Worm (Caenorhabditis elegans) whole organism, young adult: ENCODE data around the gene K09D9.3.

Experiments
- B0019.2 ChIP-seq: fragments of 200-800 bp; sonication (Bioruptor generic); conservative IDR thresholded peaks from 2 replicates; pipeline ENCODE4 v1.3.6; 2022; ENCODE audit warnings: missing genetic modification reagents, missing genetic modification characterization, missing compliant biosample characterization
- C06A6.2 ChIP-seq: fragments of 200-800 bp; sonication (Bioruptor generic); conservative IDR thresholded peaks from 2 replicates; pipeline ENCODE4 v1.3.6; 2022; ENCODE audit warnings: missing genetic modification characterization, missing compliant biosample characterization
- D2030.7 ChIP-seq: fragments of 200-800 bp; sonication (Bioruptor generic); IDR thresholded peaks from 2 replicates; pipeline ENCODE4 v1.3.6; 2022; ENCODE audit warnings: missing genetic modification reagents, missing genetic modification characterization, missing compliant biosample characterization
- F33H1.4 ChIP-seq: fragments of 200-800 bp; sonication (Bioruptor generic); IDR thresholded peaks from 2 replicates; pipeline ENCODE4 v1.3.6; 2022; ENCODE audit warnings: missing genetic modification reagents, missing genetic modification characterization, missing compliant biosample characterization
- F37B4.10 ChIP-seq: fragments of 200-800 bp; sonication (Bioruptor generic); IDR thresholded peaks from 2 replicates; pipeline ENCODE4 v1.3.6; 2022; ENCODE audit warnings: missing genetic modification characterization, missing compliant biosample characterization
- K11D2.4 ChIP-seq: fragments of 200-800 bp; sonication (Bioruptor generic); IDR thresholded peaks from 2 replicates; pipeline ENCODE4 v1.3.6; 2022; ENCODE audit warnings: missing genetic modification reagents, missing genetic modification characterization, missing compliant biosample characterization
- Y53G8AR.9 ChIP-seq: fragments of 200-800 bp; sonication (Bioruptor generic); conservative IDR thresholded peaks from 2 replicates; pipeline ENCODE4 v1.3.6; 2022; ENCODE audit warnings: missing genetic modification reagents, missing genetic modification characterization, missing compliant biosample characterization
- Y67H2A.10 ChIP-seq: fragments of 200-800 bp; sonication (Bioruptor generic); conservative IDR thresholded peaks from 2 replicates; pipeline ENCODE4 v1.3.6; 2022; ENCODE audit warnings: missing genetic modification reagents, missing genetic modification characterization, missing compliant biosample characterization
- attf-5 ChIP-seq: fragments of 200-800 bp; sonication (Bioruptor generic); optimal IDR thresholded peaks from 2 replicates; lab custom pipeline; 2018; ENCODE audit warnings: mild to moderate bottlenecking, missing genetic modification characterization, missing compliant biosample characterization
- bed-1 ChIP-seq: fragments of 200-800 bp; sonication (Bioruptor generic); IDR thresholded peaks from 2 replicates; pipeline ENCODE4 v1.3.6; 2022; ENCODE audit warnings: missing genetic modification reagents, missing genetic modification characterization, missing compliant biosample characterization
- bed-2 ChIP-seq: fragments of 200-800 bp; sonication (Bioruptor generic); IDR thresholded peaks from 2 replicates; pipeline ENCODE4 v1.3.6; 2022; ENCODE audit warnings: missing genetic modification reagents, missing genetic modification characterization, missing compliant biosample characterization
- ceh-100 ChIP-seq: fragments of 200-800 bp; sonication (Bioruptor generic); IDR thresholded peaks from 2 replicates; pipeline ENCODE4 v1.3.6; 2022; ENCODE audit warnings: missing genetic modification reagents, missing genetic modification characterization, missing compliant biosample characterization
- ceh-79 ChIP-seq: sonication (generic microtip); optimal IDR thresholded peaks from 2 replicates; lab custom pipeline; 2017; ENCODE audit warnings: mild to moderate bottlenecking, missing genetic modification characterization, missing compliant biosample characterization
- ceh-91 ChIP-seq: fragments of 200-800 bp; sonication (Bioruptor generic); IDR thresholded peaks from 2 replicates; pipeline ENCODE4 v1.3.6; 2022; ENCODE audit warnings: missing genetic modification reagents, missing genetic modification characterization, missing compliant biosample characterization
- chd-7 ChIP-seq: sonication (generic microtip); optimal IDR thresholded peaks from 2 replicates; lab custom pipeline; 2016; ENCODE audit warnings: mild to moderate bottlenecking, missing genetic modification characterization, moderate library complexity, missing compliant biosample characterization
- dpl-1 ChIP-seq: fragments of 150-350 bp; optimal IDR thresholded peaks from 2 replicates; lab custom pipeline; 2014; ENCODE audit warnings: missing biosample characterization, missing genetic modification reagents, missing genetic modification characterization
- egl-18 ChIP-seq: fragments of 200-800 bp; sonication (Bioruptor generic); IDR thresholded peaks from 2 replicates; pipeline ENCODE4 v1.3.6; 2022; ENCODE audit warnings: missing genetic modification reagents, missing genetic modification characterization, missing compliant biosample characterization
- ekl-4 ChIP-seq: fragments of 200-800 bp; sonication (Bioruptor generic); IDR thresholded peaks from 2 replicates; pipeline ENCODE4 v1.3.6; 2022; ENCODE audit warnings: missing genetic modification reagents, missing genetic modification characterization, missing compliant biosample characterization
- hmg-1.2 ChIP-seq: fragments of 200-800 bp; sonication (Bioruptor generic); IDR thresholded peaks from 2 replicates; pipeline ENCODE4 v1.3.6; 2022; ENCODE audit warnings: missing genetic modification reagents, missing genetic modification characterization, missing compliant biosample characterization
- hmg-20 ChIP-seq: fragments of 200-800 bp; sonication (Bioruptor generic); IDR thresholded peaks from 2 replicates; pipeline ENCODE4 v1.3.6; 2022; ENCODE audit warnings: missing genetic modification reagents, missing genetic modification characterization, missing compliant biosample characterization
- hsf-1 ChIP-seq: fragments of 200-800 bp; sonication (Bioruptor generic); IDR thresholded peaks from 2 replicates; pipeline ENCODE4 v1.3.6; 2022; ENCODE audit warnings: missing genetic modification reagents, missing genetic modification characterization, missing compliant biosample characterization
- lin-54 ChIP-seq: fragments of 200-800 bp; sonication (Bioruptor generic); optimal IDR thresholded peaks from 2 replicates; lab custom pipeline; 2018; ENCODE audit warnings: mild to moderate bottlenecking, missing genetic modification characterization, missing compliant biosample characterization
- lir-1 ChIP-seq: fragments of 200-800 bp; sonication (Bioruptor generic); conservative IDR thresholded peaks from 2 replicates; pipeline ENCODE4 v1.3.6; 2022; ENCODE audit warnings: missing genetic modification reagents, missing genetic modification characterization, missing compliant biosample characterization
- lsl-1 ChIP-seq: fragments of 200-800 bp; sonication (Bioruptor generic); optimal IDR thresholded peaks from 2 replicates; lab custom pipeline; 2018; ENCODE audit warnings: mild to moderate bottlenecking, missing genetic modification characterization, moderate library complexity, missing compliant biosample characterization
- madf-6 ChIP-seq: fragments of 200-800 bp; sonication (Bioruptor generic); IDR thresholded peaks from 2 replicates; pipeline ENCODE4 v1.3.6; 2022; ENCODE audit warnings: missing genetic modification reagents, missing genetic modification characterization, missing compliant biosample characterization
- madf-8 ChIP-seq: fragments of 200-800 bp; sonication (Bioruptor generic); conservative IDR thresholded peaks from 2 replicates; pipeline ENCODE4 v1.3.6; 2022; ENCODE audit warnings: missing genetic modification reagents, missing genetic modification characterization, missing compliant biosample characterization
- mcd-1 ChIP-seq: fragments of 200-800 bp; sonication (Bioruptor generic); IDR thresholded peaks from 2 replicates; pipeline ENCODE4 v1.3.6; 2022; ENCODE audit warnings: missing genetic modification reagents, missing genetic modification characterization, missing compliant biosample characterization
- nfyb-1 ChIP-seq: fragments of 200-800 bp; sonication (Bioruptor generic); IDR thresholded peaks from 2 replicates; pipeline ENCODE4 v1.3.6; 2022; ENCODE audit warnings: missing genetic modification reagents, missing genetic modification characterization, missing compliant biosample characterization
- rcor-1 ChIP-seq: fragments of 200-800 bp; sonication (Bioruptor generic); IDR thresholded peaks from 2 replicates; pipeline ENCODE4 v1.3.6; 2022; ENCODE audit warnings: missing genetic modification reagents, missing genetic modification characterization, missing compliant biosample characterization
- rec-8 ChIP-seq, 2 experiments: sonication (generic microtip); optimal IDR thresholded peaks; 2 replicates each; lab custom pipeline; 2016; ENCODE audit warnings: mild to moderate bottlenecking in 2 of 2, missing genetic modification characterization in 2 of 2, missing genetic modification reagents in 2 of 2, missing genotype in 2 of 2, missing biosample characterization in 1 of 2, missing compliant biosample characterization in 1 of 2, moderate library complexity in 1 of 2
- tbp1 ChIP-seq: fragments of 200-800 bp; sonication (Bioruptor generic); optimal IDR thresholded peaks from 2 replicates; lab custom pipeline; 2018; ENCODE audit warnings: mild to moderate bottlenecking, missing genetic modification characterization, missing compliant biosample characterization
- ztf-18 ChIP-seq: sonication (generic microtip); optimal IDR thresholded peaks from 2 replicates; lab custom pipeline; 2016; ENCODE audit warnings: missing genotype, mild to moderate bottlenecking, missing genetic modification characterization, missing compliant biosample characterization
- ztf-22 ChIP-seq: fragments of 200-800 bp; sonication (Bioruptor generic); optimal IDR thresholded peaks from 2 replicates; lab custom pipeline; 2018; ENCODE audit warnings: mild to moderate bottlenecking, missing genetic modification characterization, moderate library complexity, missing compliant biosample characterization
- ztf-3 ChIP-seq: fragments of 200-800 bp; sonication (Bioruptor generic); optimal IDR thresholded peaks from 2 replicates; lab custom pipeline; 2018; ENCODE audit warnings: mild to moderate bottlenecking, missing genetic modification characterization, missing compliant biosample characterization

Gene K09D9.3

DNA sequence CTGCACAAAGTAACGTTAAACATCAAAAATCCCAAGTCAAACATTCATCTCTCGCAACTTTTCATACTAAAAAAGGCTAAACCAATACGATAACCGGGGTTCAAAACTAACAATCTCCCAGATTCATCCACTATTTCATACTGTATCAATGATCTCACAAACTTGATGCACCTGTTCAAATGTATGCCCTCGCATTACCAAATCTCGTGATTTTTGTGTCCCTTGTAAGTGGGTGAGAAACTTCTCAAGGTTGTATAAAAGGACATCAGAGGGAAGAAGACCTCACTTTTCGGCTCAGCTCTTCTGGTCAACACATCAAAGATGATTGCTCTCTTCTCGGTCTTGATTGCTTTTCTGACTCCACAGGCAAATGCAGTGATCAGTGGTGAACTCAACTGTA lies 24.3 kb downstream of the K09D9.3 start, which contains the start of gene phat-3:
phat-3 (plus strand) TSS at position 301 of the 400 bp plus-strand sequence.
- no peak for TF ChIP-seq mcd-1 (GFP tag; lab: Robert Waterston, UW)
- 0 out of 2 replicates have a peak, but pooled peaks have one; percentile 52 for TF ChIP-seq F37B4.10 (GFP tag; lab: Robert Waterston, UW)

DNA sequence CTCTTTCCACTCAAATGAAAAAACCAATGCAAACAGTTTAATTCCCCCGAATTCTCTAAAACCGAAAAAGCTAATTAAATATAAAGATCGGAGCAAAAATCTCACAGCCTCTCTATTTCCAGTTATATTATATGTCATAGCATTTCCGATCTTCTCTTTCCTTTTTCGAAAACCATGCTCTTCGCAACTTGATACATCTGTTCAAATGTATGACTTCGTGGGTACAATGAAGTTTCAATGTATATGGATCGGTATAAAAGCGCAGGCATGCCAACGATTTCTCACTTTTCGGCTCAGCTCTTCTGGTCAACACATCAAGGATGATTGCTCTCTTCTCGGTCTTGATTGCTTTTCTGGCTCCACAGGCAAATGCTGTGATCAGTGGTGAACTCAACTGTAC lies 26.8 kb downstream of the K09D9.3 start, which contains the start of gene phat-7:
phat-7 (plus strand) TSS at position 301 of the 400 bp plus-strand sequence.
- TF ChIP-seq attf-5 (GFP tag; lab: Kevin White, UChicago) (no peak), bed-2 (GFP tag; lab: Robert Waterston, UW) (no peak), ztf-18 (no peak), F33H1.4 (no peak), ekl-4 (GFP tag; lab: Robert Waterston, UW) (no peak), Y53G8AR.9 (GFP tag; lab: Robert Waterston, UW) (no peak), dpl-1 (GFP tag; lab: Kevin White, UChicago) (no peak), tbp1 (GFP tag; lab: Kevin White, UChicago) (no peak), ztf-3 (no peak), lsl-1 (no peak)

DNA sequence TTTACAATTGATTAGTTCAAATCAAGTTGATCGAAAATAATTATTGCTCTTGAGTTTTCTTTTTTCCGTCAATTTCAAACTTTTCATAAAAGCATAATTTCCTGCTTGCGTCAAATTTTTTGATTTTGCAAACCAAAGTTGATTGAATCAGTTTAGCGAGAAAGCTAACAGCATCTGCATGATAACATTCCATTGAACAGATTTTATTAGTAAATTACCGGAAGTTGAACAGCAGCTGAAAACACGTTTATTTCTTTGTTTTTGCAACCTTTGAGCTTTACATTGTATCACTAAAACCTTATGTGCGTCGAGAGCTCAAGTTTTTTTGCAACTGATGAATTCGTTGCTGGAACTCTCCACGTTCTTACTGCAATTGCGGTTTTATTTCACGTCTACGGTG lies 28.3 kb downstream of the K09D9.3 start, which contains the start of gene srh-169:
srh-169 (plus strand) TSS at position 301 of the 400 bp plus-strand sequence.
- TF ChIP-seq ztf-22 (no peak), ceh-91 (no peak), K11D2.4 (GFP tag; lab: Robert Waterston, UW) (no peak)

DNA sequence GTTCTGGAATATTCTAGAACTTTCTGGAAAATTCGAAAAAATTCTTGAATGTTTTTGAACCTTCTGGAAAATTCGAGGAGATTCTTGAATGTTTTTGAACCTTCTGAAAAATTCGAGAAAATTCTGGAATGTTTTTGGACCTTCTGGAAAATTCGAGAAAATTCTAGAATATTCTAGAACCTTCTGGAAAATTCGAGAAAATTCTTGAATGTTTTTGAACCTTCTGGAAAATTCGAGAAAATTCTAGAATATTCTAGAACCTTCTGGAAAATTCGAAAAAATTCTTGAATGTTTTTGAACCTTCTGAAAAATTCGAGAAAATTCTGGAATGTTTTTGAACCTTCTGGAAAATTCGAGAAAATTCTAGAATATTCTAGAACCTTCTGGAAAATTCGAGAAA lies 31.5 kb downstream of the K09D9.3 start:
- peak; percentile 93 for TF ChIP-seq hsf-1

DNA sequence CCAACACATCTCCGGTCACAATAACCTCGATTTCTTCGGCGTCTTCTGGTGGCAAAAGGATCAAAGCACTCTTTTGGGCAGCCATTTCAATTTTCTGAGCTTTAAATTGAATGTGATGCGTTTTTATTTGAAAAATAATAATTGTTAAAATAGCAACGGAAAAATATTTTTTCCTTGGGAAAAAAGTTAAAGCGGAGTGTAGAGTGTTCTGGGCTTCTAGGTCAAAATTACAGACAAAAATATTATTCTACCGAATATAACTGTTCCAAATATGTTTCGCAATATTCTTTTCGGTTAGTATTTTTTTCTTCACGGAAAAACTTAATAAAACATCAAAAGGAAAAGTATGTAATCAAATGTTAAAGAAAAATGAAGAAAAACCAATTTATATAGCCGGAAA lies 35.7 kb downstream of the K09D9.3 start, which contains the start of gene djr-1.2:
djr-1.2 (minus strand) TSS at position 101 of the 400 bp plus-strand sequence.
- TF ChIP-seq chd-7 (tag; lab: Kevin White, UChicago), result no peak

DNA sequence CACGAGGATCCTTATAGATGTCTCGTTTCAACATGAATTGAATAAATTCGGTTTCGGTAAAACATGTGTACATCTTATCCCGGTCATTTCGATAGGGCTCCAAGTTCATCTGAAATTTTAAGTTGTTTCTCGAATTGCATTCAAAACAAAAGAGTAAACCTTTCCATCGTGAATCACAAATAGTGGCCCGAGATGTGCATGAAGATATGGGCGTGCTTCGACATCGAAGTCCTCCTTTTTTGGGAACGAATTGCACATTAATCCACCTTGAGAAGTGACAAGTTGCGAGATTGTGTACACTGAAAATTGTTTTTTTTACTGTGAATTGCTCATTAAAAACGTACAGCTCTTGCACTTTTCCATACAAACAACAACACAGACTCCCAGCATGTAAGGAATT lies 36.9 kb downstream of the K09D9.3 start:
- no peak for TF ChIP-seq rec-8 (tag; optimal IDR thresholded peaks at IDR 0.05; lab: Kevin White, UChicago)
- no peak for TF ChIP-seq ceh-79 (tag; lab: Kevin White, UChicago)
- TF ChIP-seq rcor-1 (GFP tag; lab: Robert Waterston, UW), result no peak
- TF ChIP-seq bed-1, result no peak

DNA sequence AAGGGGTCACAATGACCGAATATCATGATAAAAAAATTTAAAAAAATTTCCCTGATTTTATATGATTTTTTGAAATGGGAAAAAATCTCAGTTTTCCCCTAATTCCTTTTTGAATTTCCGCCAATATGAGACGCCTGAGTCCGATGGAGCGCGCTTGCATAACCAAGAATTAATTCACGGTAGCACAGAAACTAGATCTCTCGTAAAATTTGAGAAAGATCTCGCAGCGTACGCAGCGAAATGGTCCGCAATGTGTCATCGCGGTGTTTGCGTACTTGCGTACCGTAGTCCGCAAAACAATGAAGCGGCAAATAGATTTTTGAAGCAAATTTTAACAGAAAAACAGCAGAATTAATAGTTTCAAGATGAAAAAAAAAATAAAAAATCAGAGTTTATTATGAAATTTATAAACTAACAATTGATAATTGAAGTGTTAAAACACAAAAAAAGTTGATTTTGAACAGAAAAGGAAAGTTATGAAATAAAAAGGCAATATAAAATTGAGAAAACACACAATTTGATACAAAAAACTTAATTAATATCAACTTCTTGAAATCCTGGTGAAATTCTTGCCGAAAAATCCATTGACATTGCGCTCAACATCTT lies 44.4 kb downstream of the K09D9.3 start:
- TF ChIP-seq ekl-4 (GFP tag; lab: Robert Waterston, UW) (peak; percentile 66; the same call in 1 of the 2 replicates), rcor-1 (GFP tag; lab: Robert Waterston, UW) (peak; percentile 63; the same call in 1 of the 2 replicates), D2030.7 (GFP tag; lab: Robert Waterston, UW) (peak; percentile 72; the same call in 1 of the 2 replicates), madf-8 (peak; percentile 33; the same call in 1 of the 2 replicates), C06A6.2 (GFP tag; lab: Robert Waterston, UW) (peak; percentile 67), madf-6 (peak; percentile 66), Y67H2A.10 (0 out of 2 replicates have a peak, but pooled peaks have one; percentile 30), ceh-100 (peak; percentile 77), hmg-1.2 (peak; percentile 91), hmg-20 (0 out of 2 replicates have a peak, but pooled peaks have one; percentile 16), lsl-1 (peak; percentile 36), F33H1.4 (peak; percentile 60), nfyb-1 (GFP tag; lab: Robert Waterston, UW) (peak; percentile 83), lir-1 (GFP tag; lab: Robert Waterston, UW) (peak; percentile 35; the same call in 1 of the 2 replicates), ceh-91 (peak; percentile 69), B0019.2 (0 out of 2 replicates have a peak, but pooled peaks have one; percentile 19), egl-18 (GFP tag; lab: Robert Waterston, UW) (0 out of 2 replicates have a peak, but pooled peaks have one; percentile 59), lin-54 (GFP tag; lab: Kevin White, UChicago) (peak; percentile 57), attf-5 (GFP tag; lab: Kevin White, UChicago) (peak; percentile 6), hsf-1 (peak; percentile 54), mcd-1 (GFP tag; lab: Robert Waterston, UW) (peak; percentile 98)
- TF ChIP-seq, all 124 proteins: peak for 21; not testable (repeated sequence) for 103
